Worm (Caenorhabditis elegans) whole organism, L3 larva: ENCODE data around the gene Y113G7B.11.

Experiments
- ZK546.5 ChIP-seq: sonication (generic microtip); optimal IDR thresholded peaks from 2 replicates; lab custom pipeline; 2017; ENCODE audit warnings: missing biosample characterization, missing genetic modification characterization
- ceh-82 ChIP-seq: fragments of 150-350 bp; optimal IDR thresholded peaks from 2 replicates; lab custom pipeline; 2014; ENCODE audit warnings: missing biosample characterization, missing genetic modification characterization
- egl-27 ChIP-seq: sonication (generic microtip); optimal IDR thresholded peaks from 4 replicates; lab custom pipeline; 2017; ENCODE audit warnings: missing biosample characterization, missing genetic modification reagents, missing genetic modification characterization
- elt-3 ChIP-seq, 3 experiments: fragments of 150-350 bp in 1 of 3; sonication (generic microtip) in 2 of 3; optimal IDR thresholded peaks; 2 replicates in 2 of 3; 4 replicates in 1 of 3; lab custom pipeline; 2014 to 2017; ENCODE audit warnings: missing biosample characterization in 3 of 3, missing genetic modification characterization in 3 of 3
- eor-1 ChIP-seq, 2 experiments: fragments of 150-350 bp; optimal IDR thresholded peaks; 2 replicates each; lab custom pipeline; 2014 to 2018; ENCODE audit warnings: missing biosample characterization in 2 of 2, missing genetic modification characterization in 2 of 2
- lin-39 ChIP-seq: fragments of 150-350 bp; optimal IDR thresholded peaks from 2 replicates; lab custom pipeline; 2018; ENCODE audit warnings: missing biosample characterization, missing genetic modification reagents, missing genetic modification characterization
- nfya-1 ChIP-seq: sonication (generic microtip); optimal IDR thresholded peaks from 2 replicates; lab custom pipeline; 2017; ENCODE audit warnings: missing genetic modification characterization, mild to moderate bottlenecking, missing compliant biosample characterization, antibody characterized with exemption, moderate library complexity; ENCODE audit not compliant: insufficient read depth
- nhr-12 ChIP-seq: fragments of 150-350 bp; optimal IDR thresholded peaks from 2 replicates; lab custom pipeline; 2014; ENCODE audit warnings: missing biosample characterization, missing genetic modification characterization
- nhr-28 ChIP-seq: fragments of 150-350 bp; optimal IDR thresholded peaks from 2 replicates; lab custom pipeline; 2014; ENCODE audit warnings: missing biosample characterization, missing genetic modification characterization
- nhr-76 ChIP-seq: fragments of 150-350 bp; sonication (generic microtip); optimal IDR thresholded peaks from 5 replicates; lab custom pipeline; 2014; ENCODE audit warnings: missing biosample characterization, missing genetic modification characterization
- skn-1 ChIP-seq: fragments of 150-350 bp; optimal IDR thresholded peaks from 2 replicates; lab custom pipeline; 2014; ENCODE audit warnings: missing biosample characterization, missing genetic modification characterization
- snpc-4 ChIP-seq: fragments of 150-350 bp; optimal IDR thresholded peaks from 2 replicates; lab custom pipeline; 2014; ENCODE audit warnings: missing biosample characterization, missing genetic modification characterization

DNA sequence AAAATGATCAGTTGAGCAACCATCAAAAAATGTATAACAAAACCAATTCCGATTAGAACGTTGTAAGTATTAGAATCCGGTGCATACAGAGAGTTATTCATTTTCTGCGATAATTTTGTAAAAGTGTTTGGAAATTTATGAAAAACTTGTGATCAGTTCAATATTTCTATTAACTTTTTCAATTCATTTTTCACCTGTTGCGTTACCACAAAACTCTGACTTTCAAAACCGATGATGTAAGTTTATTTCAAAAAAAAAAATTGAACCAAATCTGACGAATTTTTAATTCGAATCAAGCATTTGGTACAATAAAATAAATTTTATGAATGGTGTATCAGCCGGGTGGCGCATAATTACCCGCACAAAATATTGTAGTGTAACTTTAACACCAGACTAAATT lies 28.5 kb downstream of the Y113G7B.11 start, which contains the start of gene srz-16:
- TF ChIP-seq nfya-1 (tag; lab: Kevin White, UChicago) (no peak), nhr-28 (no peak), nhr-76 (no peak), lin-39 (tag; lab: Kevin White, UChicago) (no peak), ZK546.5 (no peak), elt-3 (tag; optimal IDR thresholded peaks at IDR 0.05; lab: Kevin White, UChicago) (no peak), skn-1 (no peak), egl-27 (no peak), ceh-82 (tag; lab: Kevin White, UChicago) (no peak), nhr-12 (tag; lab: Kevin White, UChicago) (no peak), eor-1 (tag; optimal IDR thresholded peaks at IDR 0.05; lab: Kevin White, UChicago) (no peak), snpc-4 (no peak)
